Worm (Caenorhabditis elegans) whole organism, L4 larva: ENCODE results near the gene tat-3.

Experiments used
- ZK546.5 ChIP-seq, 2 experiments: sonication (generic microtip); optimal IDR thresholded peaks; 2 replicates each; lab custom pipeline; 2017; ENCODE audit warnings: missing biosample characterization in 2 of 2, missing genetic modification characterization in 2 of 2
- ama-1 ChIP-seq: fragments of 150-350 bp; optimal IDR thresholded peaks from 2 replicates; lab custom pipeline; 2014; ENCODE audit warnings: inconsistent platforms, mixed read lengths
- ceh-62 ChIP-seq: sonication (generic microtip); optimal IDR thresholded peaks from 2 replicates; lab custom pipeline; 2017; ENCODE audit warnings: missing biosample characterization, missing genetic modification characterization
- dmd-6 ChIP-seq: fragments of 200-800 bp; sonication (Bioruptor generic); IDR thresholded peaks from 2 replicates; pipeline ENCODE4 v1.3.6; 2022; ENCODE audit warnings: missing genetic modification reagents, missing genetic modification characterization, missing compliant biosample characterization
- fos-1 ChIP-seq: fragments of 150-350 bp; optimal IDR thresholded peaks from 2 replicates; lab custom pipeline; 2014; ENCODE audit warnings: missing biosample characterization, missing genetic modification characterization
- lin-39 ChIP-seq: fragments of 150-350 bp; optimal IDR thresholded peaks from 2 replicates; lab custom pipeline; 2014; ENCODE audit warnings: missing biosample characterization, missing genetic modification reagents, missing genetic modification characterization
- lsy-2 ChIP-seq, 2 experiments: fragments of 150-350 bp in 1 of 2; sonication (generic microtip) in 1 of 2; optimal IDR thresholded peaks; 2 replicates each; lab custom pipeline; 2014 to 2017; ENCODE audit warnings: missing biosample characterization in 2 of 2, missing genetic modification characterization in 2 of 2
- nhr-76 ChIP-seq: fragments of 150-350 bp; optimal IDR thresholded peaks from 2 replicates; lab custom pipeline; 2014; ENCODE audit warnings: missing biosample characterization, missing genetic modification characterization

DNA sequence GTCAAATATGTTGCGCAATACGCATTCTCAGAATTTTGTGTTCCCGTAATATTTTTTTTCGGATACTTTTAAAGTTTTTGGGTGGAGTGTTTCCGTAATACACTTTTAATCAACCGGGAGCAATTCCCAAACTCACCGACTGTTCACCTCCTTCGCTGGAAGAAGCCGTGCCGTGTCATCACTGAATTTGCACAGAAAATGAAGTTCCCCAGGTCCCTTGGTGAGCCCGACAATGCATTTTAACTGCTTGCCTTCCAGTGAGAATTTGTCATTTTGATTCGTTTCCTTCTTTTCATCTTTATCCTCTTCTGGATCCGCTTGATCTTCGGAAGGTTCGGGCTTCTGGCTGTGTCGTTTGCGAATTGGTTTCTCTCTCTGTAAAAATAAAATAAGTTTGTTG lies 23.9 kb upstream of the tat-3 start:
- TF ChIP-seq ama-1 (lab: Kevin White, UChicago): no peak
- no peak for TF ChIP-seq ZK546.5 (tag; optimal IDR thresholded peaks at IDR 0.05; lab: Kevin White, UChicago)
- TF ChIP-seq lin-39 (tag; lab: Kevin White, UChicago): no peak
- no peak for TF ChIP-seq fos-1 (tag; lab: Kevin White, UChicago)
- TF ChIP-seq dmd-6: no peak
- TF ChIP-seq nhr-76 (tag; lab: Kevin White, UChicago): no peak
- no peak for TF ChIP-seq ceh-62 (tag; lab: Kevin White, UChicago)
- TF ChIP-seq lsy-2 (tag; optimal IDR thresholded peaks at IDR 0.05; lab: Kevin White, UChicago): no peak
